Fruit fly (Drosophila melanogaster): Measurements from ENCODE around the gene bves.

bves gene

DNA sequence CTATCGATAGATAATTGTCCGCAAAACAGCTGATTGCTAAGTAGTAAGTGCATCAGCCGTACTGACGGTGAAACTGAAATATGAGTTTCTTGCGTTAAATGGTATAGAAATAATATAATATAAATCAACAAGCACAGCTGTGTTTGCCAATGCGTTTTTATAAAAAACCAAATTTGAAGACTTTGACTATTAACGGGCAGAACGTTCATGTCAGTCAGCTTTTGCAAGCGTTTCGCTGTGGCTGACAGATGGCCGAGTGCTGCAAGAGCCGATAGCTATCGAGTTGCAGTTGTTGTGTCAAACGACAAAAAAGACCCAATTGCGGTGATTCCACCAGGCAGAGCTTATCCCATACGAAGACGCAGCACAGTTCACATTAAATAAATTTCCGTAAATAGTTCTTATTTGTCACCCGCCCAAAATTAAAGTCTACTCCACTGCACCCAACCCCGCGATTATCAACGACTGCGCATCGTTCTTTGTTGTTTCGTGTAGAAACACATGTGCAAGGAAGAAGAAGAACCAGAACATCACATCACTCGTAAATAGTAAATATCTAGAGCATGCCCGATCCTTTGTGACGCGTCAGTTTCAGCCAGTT, 63.2 kb downstream of the bves start, which contains the start of the genes unc and CG15445 (continued):
- TF ChIP-seq CG8944 (GFP tag; optimal IDR thresholded peaks at IDR 0.05) (no peak), CG10321 (GFP tag; IDR thresholded peaks at IDR 0.05) (no peak), ara (GFP tag; IDR thresholded peaks at IDR 0.05) (no peak), CG13287 (GFP tag; IDR thresholded peaks at IDR 0.05; ENCODE audit: partially characterized antibody) (peak; percentile 84), CG15601 (tag; optimal IDR thresholded peaks at IDR 0.05) (peak; percentile 15), bcd (GFP tag; optimal IDR thresholded peaks at IDR 0.05) (peak; percentile 42), CG6791 (GFP tag; IDR thresholded peaks at IDR 0.05; ENCODE audit: partially characterized antibody) (peak; percentile 92), CG6654 (GFP tag; optimal IDR thresholded peaks at IDR 0.05) (no peak), ham (GFP tag; IDR thresholded peaks at IDR 0.05) (no peak), phol (tag; optimal IDR thresholded peaks at IDR 0.05) (peak; percentile 42), sd (tag; optimal IDR thresholded peaks at IDR 0.05) (no peak), ase (GFP tag; IDR thresholded peaks at IDR 0.05) (no peak), CG8290 (GFP tag; optimal IDR thresholded peaks at IDR 0.05) (peak; percentile 48), CG8290 (tag; optimal IDR thresholded peaks at IDR 0.05) (no peak), CG6175 (GFP tag; IDR thresholded peaks at IDR 0.05) (no peak), pho (GFP tag; optimal IDR thresholded peaks at IDR 0.05) (peak; percentile 13), Xbp1 (GFP tag; optimal IDR thresholded peaks at IDR 0.05) (peak; percentile 34), HmgD (GFP tag; optimal IDR thresholded peaks at IDR 0.05) (peak; percentile 72), Hmr (GFP tag; optimal IDR thresholded peaks at IDR 0.05) (peak; percentile 26), gce (GFP tag; IDR thresholded peaks at IDR 0.05) (no peak), schlank (tag; optimal IDR thresholded peaks at IDR 0.05) (no peak), CG7839 (tag; optimal IDR thresholded peaks at IDR 0.05) (no peak), pum (GFP tag; optimal IDR thresholded peaks at IDR 0.05) (no peak), Hr3 (GFP tag; optimal IDR thresholded peaks at IDR 0.05) (peak; percentile 33), CG17328 (GFP tag; IDR thresholded peaks at IDR 0.05) (no peak), CG16813 (GFP tag; IDR thresholded peaks at IDR 0.05; ENCODE audit: partially characterized antibody) (peak; percentile 93), lov (optimal IDR thresholded peaks at IDR 0.05) (no peak), lov (GFP tag; IDR thresholded peaks at IDR 0.05) (no peak), Lhr (GFP tag; optimal IDR thresholded peaks at IDR 0.05) (peak; percentile 53), prd (optimal IDR thresholded peaks at IDR 0.05) (no peak), prd (GFP tag; IDR thresholded peaks at IDR 0.05) (peak; percentile 54; the same call in 2 of the 3 replicates), CG12391 (tag; optimal IDR thresholded peaks at IDR 0.05) (no peak), CG17361 (GFP tag; IDR thresholded peaks at IDR 0.05) (no peak; the same call in 2 of the 3 replicates), CG32767 (GFP tag; IDR thresholded peaks at IDR 0.05) (no peak), rib (GFP tag; IDR thresholded peaks at IDR 0.05) (no peak), CG10267 (tag; optimal IDR thresholded peaks at IDR 0.05) (peak; percentile 15), seq (GFP tag; IDR thresholded peaks at IDR 0.05) (no peak), CG6254 (GFP tag; optimal IDR thresholded peaks at IDR 0.05) (no peak), NfI (GFP tag; optimal IDR thresholded peaks at IDR 0.05) (peak; percentile 20), CG10431 (GFP tag; optimal IDR thresholded peaks at IDR 0.05) (no peak), gsb (GFP tag; IDR thresholded peaks at IDR 0.05) (no peak), CG9727 (GFP tag; optimal IDR thresholded peaks at IDR 0.05) (peak; percentile 19), CG12744 (GFP tag; optimal IDR thresholded peaks at IDR 0.05) (no peak), YL-1 (GFP tag; optimal IDR thresholded peaks at IDR 0.05) (peak; percentile 53), CG31388 (GFP tag; optimal IDR thresholded peaks at IDR 0.05) (no peak), CG2120 (GFP tag; optimal IDR thresholded peaks at IDR 0.05) (peak; percentile 27), lola (GFP tag; optimal IDR thresholded peaks at IDR 0.05) (no peak), en (GFP tag; optimal IDR thresholded peaks at IDR 0.05) (no peak), onecut (GFP tag; IDR thresholded peaks at IDR 0.05) (no peak), tap (tag; optimal IDR thresholded peaks at IDR 0.05) (no peak), CG33213 (GFP tag; optimal IDR thresholded peaks at IDR 0.05) (peak; percentile 43), CHES-1-like (GFP tag; optimal IDR thresholded peaks at IDR 0.05) (no peak)

Data from whole organism, embryonic.